Fruit fly (Drosophila melanogaster) S2 (cell line): ENCODE data around the gene Sclp.

Experiments used
- CG8478 ChIP-seq: fragments of >200 bp; optimal IDR thresholded peaks from 2 replicates; lab custom pipeline; 2018
- CTCF ChIP-seq, 2 experiments: fragments of >200 bp; optimal IDR thresholded peaks; 2 replicates each; lab custom pipeline; 2018

DNA sequence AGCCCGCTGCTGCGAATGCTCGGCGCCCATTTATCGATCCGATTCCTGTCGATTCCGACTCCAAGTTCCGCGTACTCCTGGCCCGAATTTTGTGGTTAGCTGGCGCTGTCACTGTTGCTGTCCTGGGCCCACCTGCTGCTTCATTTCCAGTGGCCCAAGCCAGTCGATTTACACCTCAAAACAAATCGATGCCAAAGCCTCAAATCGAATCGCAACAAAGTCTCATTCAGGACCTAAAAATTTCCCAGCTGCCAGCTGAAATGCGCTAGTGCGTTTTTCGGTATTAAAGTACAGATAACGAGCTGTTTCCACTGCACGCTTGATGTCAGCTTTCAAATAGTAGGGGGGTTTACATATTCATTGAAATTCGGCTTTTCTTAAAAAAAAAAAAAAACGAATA lies 51.9 kb downstream of the Sclp start, which contains the start of gene BORCS5:
- TF ChIP-seq CTCF (optimal IDR thresholded peaks at IDR 0.05; lab: Kevin White, UChicago) (no peak), CG8478 (lab: Kevin White, UChicago) (no peak)
